Worm (Caenorhabditis elegans) whole organism, L4 larva: ENCODE measurements around the gene ZK1248.20.

Source experiments
- D1046.2 ChIP-seq: fragments of 200-800 bp; sonication (Bioruptor generic); IDR thresholded peaks from 2 replicates; pipeline ENCODE4 v1.3.6; 2022; ENCODE audit warnings: missing genetic modification characterization, missing compliant biosample characterization
- F10B5.3 ChIP-seq: sonication (generic microtip); optimal IDR thresholded peaks from 2 replicates; lab custom pipeline; 2016; ENCODE audit warnings: mild to moderate bottlenecking, missing genetic modification characterization, missing compliant biosample characterization
- F49E8.2 ChIP-seq: sonication (generic microtip); optimal IDR thresholded peaks from 2 replicates; lab custom pipeline; 2016; ENCODE audit warnings: missing compliant biosample characterization, mild to moderate bottlenecking, missing genetic modification characterization, borderline replicate concordance
- T20F7.1 ChIP-seq: fragments of 200-800 bp; sonication (Bioruptor generic); optimal IDR thresholded peaks from 2 replicates; lab custom pipeline; 2018; ENCODE audit warnings: mild to moderate bottlenecking, missing genetic modification characterization, missing compliant biosample characterization
- T26A8.4 ChIP-seq: fragments of 200-800 bp; sonication (Bioruptor generic); IDR thresholded peaks from 2 replicates; pipeline ENCODE4 v1.3.6; 2022; ENCODE audit warnings: missing genetic modification characterization, missing compliant biosample characterization
- Y105C5A.15 ChIP-seq: fragments of 200-800 bp; sonication (Bioruptor generic); IDR thresholded peaks from 2 replicates; pipeline ENCODE4 v1.3.6; 2022; ENCODE audit warnings: missing genetic modification characterization, missing compliant biosample characterization
- Y5F2A.4 ChIP-seq: fragments of 200-800 bp; sonication (Bioruptor generic); optimal IDR thresholded peaks from 2 replicates; lab custom pipeline; 2018; ENCODE audit warnings: mild to moderate bottlenecking, missing genetic modification characterization, missing compliant biosample characterization
- Y75B8A.6 ChIP-seq: fragments of 200-800 bp; sonication (Bioruptor generic); IDR thresholded peaks from 2 replicates; pipeline ENCODE4 v1.3.6; 2022; ENCODE audit warnings: missing genetic modification reagents, missing genetic modification characterization, missing compliant biosample characterization
- ZK337.2 ChIP-seq: fragments of 200-800 bp; sonication (Bioruptor generic); IDR thresholded peaks from 2 replicates; pipeline ENCODE4 v1.3.6; 2022; ENCODE audit warnings: missing genetic modification reagents, missing genetic modification characterization, missing compliant biosample characterization
- ZK546.5 ChIP-seq, 2 experiments: sonication (generic microtip); optimal IDR thresholded peaks; 2 replicates each; lab custom pipeline; 2017; ENCODE audit warnings: missing biosample characterization in 2 of 2, missing genetic modification characterization in 2 of 2
- arid-1 ChIP-seq: fragments of 200-800 bp; sonication (Bioruptor generic); conservative IDR thresholded peaks from 2 replicates; pipeline ENCODE4 v1.3.6; 2022; ENCODE audit warnings: missing genetic modification reagents, missing genetic modification characterization, missing compliant biosample characterization
- ceh-20 ChIP-seq: fragments of 200-800 bp; sonication (Bioruptor generic); IDR thresholded peaks from 2 replicates; pipeline ENCODE4 v1.3.6; 2022; ENCODE audit warnings: missing genetic modification reagents, missing genetic modification characterization, missing compliant biosample characterization
- ceh-28 ChIP-seq: fragments of 150-350 bp; optimal IDR thresholded peaks from 2 replicates; lab custom pipeline; 2014; ENCODE audit warnings: missing biosample characterization, missing genetic modification reagents, missing genetic modification characterization
- ceh-32 ChIP-seq: sonication (generic microtip); optimal IDR thresholded peaks from 2 replicates; lab custom pipeline; 2016; ENCODE audit warnings: mild to moderate bottlenecking, missing genetic modification characterization, missing compliant biosample characterization; ENCODE audit not compliant: poor library complexity
- ceh-62 ChIP-seq: sonication (generic microtip); optimal IDR thresholded peaks from 2 replicates; lab custom pipeline; 2017; ENCODE audit warnings: missing biosample characterization, missing genetic modification characterization
- ceh-82 ChIP-seq: sonication (generic microtip); optimal IDR thresholded peaks from 2 replicates; lab custom pipeline; 2017; ENCODE audit warnings: missing biosample characterization, missing genetic modification characterization
- daf-19 ChIP-seq: fragments of 200-800 bp; sonication (Bioruptor generic); conservative IDR thresholded peaks from 2 replicates; pipeline ENCODE4 v1.3.6; 2022; ENCODE audit warnings: missing genetic modification characterization, missing compliant biosample characterization
- dmd-6 ChIP-seq: fragments of 200-800 bp; sonication (Bioruptor generic); IDR thresholded peaks from 2 replicates; pipeline ENCODE4 v1.3.6; 2022; ENCODE audit warnings: missing genetic modification reagents, missing genetic modification characterization, missing compliant biosample characterization
- egl-43 ChIP-seq: fragments of 200-800 bp; sonication (Bioruptor generic); IDR thresholded peaks from 2 replicates; pipeline ENCODE4 v1.3.6; 2022; ENCODE audit warnings: missing genetic modification reagents, missing genetic modification characterization, missing compliant biosample characterization
- hif-1 ChIP-seq, 2 experiments: sonication (generic microtip); optimal IDR thresholded peaks; 2 replicates each; lab custom pipeline; 2016 to 2017; ENCODE audit warnings: missing compliant biosample characterization in 2 of 2, missing genetic modification characterization in 2 of 2, missing genetic modification reagents in 2 of 2, missing genotype in 2 of 2, mild to moderate bottlenecking in 1 of 2
- hlh-30 ChIP-seq: sonication (generic microtip); optimal IDR thresholded peaks from 2 replicates; lab custom pipeline; 2017; ENCODE audit warnings: antibody characterized with exemption, mild to moderate bottlenecking, missing genetic modification characterization, missing compliant biosample characterization; ENCODE audit not compliant: insufficient read depth
- hmg-1.1 ChIP-seq: fragments of 200-800 bp; sonication (Bioruptor generic); IDR thresholded peaks from 2 replicates; pipeline ENCODE4 v1.3.6; 2022; ENCODE audit warnings: missing genetic modification reagents, missing genetic modification characterization, missing compliant biosample characterization
- lim-7 ChIP-seq: fragments of 200-800 bp; sonication (Bioruptor generic); IDR thresholded peaks from 2 replicates; pipeline ENCODE4 v1.3.6; 2022; ENCODE audit warnings: missing genetic modification characterization, missing compliant biosample characterization
- lin-39 ChIP-seq: fragments of 150-350 bp; optimal IDR thresholded peaks from 2 replicates; lab custom pipeline; 2014; ENCODE audit warnings: missing biosample characterization, missing genetic modification reagents, missing genetic modification characterization
- lir-3 ChIP-seq: sonication (generic microtip); optimal IDR thresholded peaks from 2 replicates; lab custom pipeline; 2016; ENCODE audit warnings: mild to moderate bottlenecking, missing genetic modification characterization, missing compliant biosample characterization
- madf-9 ChIP-seq: fragments of 200-800 bp; sonication (Bioruptor generic); conservative IDR thresholded peaks from 2 replicates; pipeline ENCODE4 v1.3.6; 2022; ENCODE audit warnings: missing genetic modification reagents, missing genetic modification characterization, missing compliant biosample characterization
- mdt-29 ChIP-seq: fragments of 200-800 bp; sonication (Bioruptor generic); IDR thresholded peaks from 2 replicates; pipeline ENCODE4 v1.3.6; 2022; ENCODE audit warnings: missing genetic modification reagents, missing genetic modification characterization, missing compliant biosample characterization
- mes-2 ChIP-seq: sonication (generic microtip); optimal IDR thresholded peaks from 2 replicates; lab custom pipeline; 2016; ENCODE audit warnings: missing genotype, mild to moderate bottlenecking, missing genetic modification characterization, missing compliant biosample characterization; ENCODE audit not compliant: poor library complexity, severe bottlenecking
- mxl-2 ChIP-seq: fragments of 200-800 bp; sonication (Bioruptor generic); conservative IDR thresholded peaks from 2 replicates; pipeline ENCODE4 v1.3.6; 2022; ENCODE audit warnings: missing genetic modification reagents, missing genetic modification characterization, missing compliant biosample characterization
- mxl-3 ChIP-seq: fragments of 200-800 bp; sonication (Bioruptor generic); optimal IDR thresholded peaks from 2 replicates; lab custom pipeline; 2018; ENCODE audit warnings: mild to moderate bottlenecking, missing genetic modification characterization, missing compliant biosample characterization
- nhr-10 ChIP-seq: fragments of 150-350 bp; optimal IDR thresholded peaks from 2 replicates; lab custom pipeline; 2014; ENCODE audit warnings: missing biosample characterization, missing genetic modification characterization
- nhr-111 ChIP-seq: fragments of 200-800 bp; sonication (Bioruptor generic); optimal IDR thresholded peaks from 2 replicates; lab custom pipeline; 2018; ENCODE audit warnings: mild to moderate bottlenecking, missing genetic modification characterization, missing compliant biosample characterization
- nhr-25 ChIP-seq: sonication (generic microtip); optimal IDR thresholded peaks from 2 replicates; lab custom pipeline; 2017; ENCODE audit warnings: missing genetic modification characterization, mild to moderate bottlenecking, missing compliant biosample characterization, antibody characterized with exemption, moderate library complexity, borderline replicate concordance; ENCODE audit not compliant: insufficient read depth
- nhr-42 ChIP-seq: fragments of 200-800 bp; sonication (Bioruptor generic); IDR thresholded peaks from 2 replicates; pipeline ENCODE4 v1.3.6; 2022; ENCODE audit warnings: missing genetic modification characterization, missing compliant biosample characterization
- nhr-48 ChIP-seq: sonication (generic microtip); optimal IDR thresholded peaks from 2 replicates; lab custom pipeline; 2016; ENCODE audit warnings: mild to moderate bottlenecking, missing genetic modification characterization, missing compliant biosample characterization
- nhr-6 ChIP-seq: fragments of 150-350 bp; optimal IDR thresholded peaks from 2 replicates; lab custom pipeline; 2014; ENCODE audit warnings: missing biosample characterization, missing genetic modification characterization
- nhr-77 ChIP-seq: fragments of 150-350 bp; optimal IDR thresholded peaks from 2 replicates; lab custom pipeline; 2014; ENCODE audit warnings: missing biosample characterization, missing genetic modification characterization
- pqm-1 ChIP-seq: sonication (generic microtip); optimal IDR thresholded peaks from 2 replicates; lab custom pipeline; 2017; ENCODE audit warnings: missing biosample characterization, missing genetic modification characterization
- rbr-2 ChIP-seq: sonication (generic microtip); optimal IDR thresholded peaks from 2 replicates; lab custom pipeline; 2016; ENCODE audit warnings: missing genotype, missing genetic modification characterization, missing compliant biosample characterization
- set-16 ChIP-seq: fragments of 200-800 bp; sonication (Bioruptor generic); IDR thresholded peaks from 2 replicates; pipeline ENCODE4 v1.3.6; 2022; ENCODE audit warnings: missing genetic modification reagents, missing genetic modification characterization, missing compliant biosample characterization
- skn-1 ChIP-seq: fragments of 150-350 bp; optimal IDR thresholded peaks from 2 replicates; lab custom pipeline; 2014; ENCODE audit warnings: missing biosample characterization, missing genetic modification characterization
- snpc-1.2 ChIP-seq: fragments of 200-800 bp; sonication (Bioruptor generic); IDR thresholded peaks from 2 replicates; pipeline ENCODE4 v1.3.6; 2022; ENCODE audit warnings: missing genetic modification reagents, missing genetic modification characterization, missing compliant biosample characterization
- spr-1 ChIP-seq: sonication (generic microtip); optimal IDR thresholded peaks from 2 replicates; lab custom pipeline; 2016; ENCODE audit warnings: mild to moderate bottlenecking, missing genetic modification characterization, missing compliant biosample characterization
- unc-62 ChIP-seq, 3 experiments: fragments of 150-350 bp in 1 of 3; sonication (generic microtip); optimal IDR thresholded peaks in 2 of 3; peaks in 1 of 3; 1 replicate in 1 of 3; 2 replicates in 2 of 3; lab custom pipeline; 2014 to 2017; ENCODE audit warnings: missing biosample characterization in 3 of 3, missing genetic modification characterization in 3 of 3, missing genetic modification reagents in 3 of 3, missing genotype in 1 of 3
- zfp-2 ChIP-seq: sonication (generic microtip); optimal IDR thresholded peaks from 2 replicates; lab custom pipeline; 2016; ENCODE audit warnings: mild to moderate bottlenecking, missing genetic modification characterization, missing compliant biosample characterization
- zfp-3 ChIP-seq: fragments of 200-800 bp; sonication (Bioruptor generic); conservative IDR thresholded peaks from 2 replicates; pipeline ENCODE4 v1.3.6; 2022; ENCODE audit warnings: missing genetic modification reagents, missing genetic modification characterization, missing compliant biosample characterization
- zip-11 ChIP-seq: fragments of 200-800 bp; sonication (Bioruptor generic); IDR thresholded peaks from 2 replicates; pipeline ENCODE4 v1.3.6; 2022; ENCODE audit warnings: missing genetic modification characterization, missing compliant biosample characterization
- ztf-11 ChIP-seq: fragments of 150-350 bp; optimal IDR thresholded peaks from 2 replicates; lab custom pipeline; 2014; ENCODE audit warnings: missing biosample characterization, missing genetic modification characterization
- ztf-7 ChIP-seq: fragments of 150-350 bp; optimal IDR thresholded peaks from 2 replicates; lab custom pipeline; 2014; ENCODE audit warnings: missing biosample characterization, missing genetic modification characterization

The ZK1248.20 gene

ce11 chrII:5772547-5773142 is 43.8 kb upstream of the ZK1248.20 start (continued):
- TF ChIP-seq lim-7 (peak; percentile 87), ceh-32 (no peak), nhr-10 (tag; lab: Kevin White, UChicago) (no peak), F10B5.3 (tag; lab: Kevin White, UChicago) (peak; percentile 14), nhr-77 (tag; lab: Kevin White, UChicago) (no peak), zfp-3 (GFP tag; lab: Robert Waterston, UW) (0 out of 2 replicates have a peak, but pooled peaks have one; percentile 54), D1046.2 (0 out of 2 replicates have a peak, but pooled peaks have one; percentile 59), egl-43 (GFP tag; lab: Robert Waterston, UW) (peak; percentile 87), lir-3 (tag; lab: Kevin White, UChicago) (no peak), nhr-6 (tag; lab: Kevin White, UChicago) (no peak), T20F7.1 (GFP tag; lab: Kevin White, UChicago) (no peak), mxl-3 (GFP tag; lab: Kevin White, UChicago) (peak; percentile 57), spr-1 (tag; lab: Kevin White, UChicago) (peak; percentile 23), ztf-11 (tag; lab: Kevin White, UChicago) (no peak), ztf-7 (tag; lab: Kevin White, UChicago) (peak; percentile 34), skn-1 (tag; lab: Kevin White, UChicago) (no peak), ZK546.5 (tag; optimal IDR thresholded peaks at IDR 0.05; lab: Kevin White, UChicago) (no peak), daf-19 (no peak), zfp-2 (no peak), mes-2 (tag; lab: Kevin White, UChicago) (peak; percentile 77), set-16 (GFP tag; lab: Robert Waterston, UW) (peak; percentile 33; the same call in 1 of the 2 replicates), T26A8.4 (GFP tag; lab: Robert Waterston, UW) (peak; percentile 57; the same call in 1 of the 2 replicates), hif-1 (tag; optimal IDR thresholded peaks at IDR 0.05; lab: Kevin White, UChicago) (peak in 1 of 2 experiments; percentile 31), mxl-2 (GFP tag; lab: Robert Waterston, UW) (no peak), nhr-42 (GFP tag; lab: Robert Waterston, UW) (no peak), ceh-82 (tag; lab: Kevin White, UChicago) (no peak), nhr-111 (GFP tag; lab: Kevin White, UChicago) (no peak), dmd-6 (GFP tag; lab: Robert Waterston, UW) (peak; percentile 58), hlh-30 (tag; lab: Kevin White, UChicago) (peak; percentile 59), zip-11 (0 out of 2 replicates have a peak, but pooled peaks have one; percentile 32), F49E8.2 (no peak), lin-39 (no peak), ceh-62 (tag; lab: Kevin White, UChicago) (no peak), Y75B8A.6 (no peak), snpc-1.2 (GFP tag; lab: Robert Waterston, UW) (peak; percentile 65; the same call in 1 of the 2 replicates), ZK337.2 (GFP tag; lab: Robert Waterston, UW) (0 out of 2 replicates have a peak, but pooled peaks have one; percentile 56), ceh-28 (tag; lab: Kevin White, UChicago) (no peak), nhr-25 (tag; lab: Kevin White, UChicago) (no peak), nhr-48 (tag; lab: Kevin White, UChicago) (peak; percentile 24), pqm-1 (tag; lab: Kevin White, UChicago) (no peak), rbr-2 (tag; lab: Kevin White, UChicago) (peak; percentile 49), mdt-29 (GFP tag; lab: Robert Waterston, UW) (no peak), unc-62 (GFP tag; optimal IDR thresholded peaks at IDR 0.05 in 1 of 2; lab: Kevin White, UChicago) (peak in 1 of 2 experiments; percentile 93), unc-62 (tag; optimal IDR thresholded peaks at IDR 0.05; lab: Kevin White, UChicago) (no peak), Y5F2A.4 (no peak), madf-9 (GFP tag; lab: Robert Waterston, UW) (peak; percentile 73), ceh-20 (GFP tag; lab: Robert Waterston, UW) (peak; percentile 64; the same call in 1 of the 2 replicates), arid-1 (GFP tag; lab: Robert Waterston, UW) (peak; percentile 72), Y105C5A.15 (GFP tag; lab: Robert Waterston, UW) (peak; percentile 71; the same call in 1 of the 2 replicates), hmg-1.1 (GFP tag; lab: Robert Waterston, UW) (peak; percentile 83)
